Fruit fly (Drosophila melanogaster): ENCODE results near the gene CG4009.

dm6 chr3R:16985547-16985946, 50.3 kb downstream of the CG4009 start:
- TF ChIP-seq CG11902 (GFP tag; optimal IDR thresholded peaks at IDR 0.05) (peak; percentile 30), CG3919 (GFP tag; optimal IDR thresholded peaks at IDR 0.05) (peak; percentile 12), ss (GFP tag; optimal IDR thresholded peaks at IDR 0.05) (no peak), Sox102F (GFP tag; optimal IDR thresholded peaks at IDR 0.05) (peak; percentile 67), CG16779 (tag; optimal IDR thresholded peaks at IDR 0.05) (no peak), Met (GFP tag; optimal IDR thresholded peaks at IDR 0.05) (peak; percentile 43), OdsH (GFP tag; optimal IDR thresholded peaks at IDR 0.05) (peak; percentile 32), Blimp-1 (GFP tag; optimal IDR thresholded peaks at IDR 0.05) (peak; percentile 20), Lpt (GFP tag; optimal IDR thresholded peaks at IDR 0.05) (no peak), Smox (GFP tag; optimal IDR thresholded peaks at IDR 0.05) (peak; percentile 70)
